Fruit fly (Drosophila melanogaster): ENCODE results near the gene yata.

DNA sequence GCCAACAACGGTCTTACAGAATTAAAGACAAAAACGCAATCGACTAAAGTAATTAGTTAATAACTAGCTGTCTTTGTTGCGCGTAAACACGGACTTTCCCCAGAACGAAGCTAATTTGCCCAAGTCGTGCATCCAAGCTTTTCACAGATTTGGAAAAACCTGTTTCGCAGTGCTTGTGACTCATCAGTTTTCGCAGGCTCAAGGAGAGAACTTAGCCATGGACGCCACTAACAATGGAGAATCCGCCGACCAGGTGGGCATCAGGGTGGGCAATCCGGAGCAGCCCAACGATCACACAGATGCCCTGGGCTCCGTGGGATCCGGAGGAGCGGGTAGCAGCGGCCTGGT lies 50.6 kb downstream of the yata start:
- TF ChIP-seq foxo (GFP tag; optimal IDR thresholded peaks at IDR 0.05), result no peak
- TF ChIP-seq OdsH (GFP tag; optimal IDR thresholded peaks at IDR 0.05), result no peak
- no peak for TF ChIP-seq lola (GFP tag; optimal IDR thresholded peaks at IDR 0.05)
- TF ChIP-seq usp (GFP tag; optimal IDR thresholded peaks at IDR 0.05), result no peak
- TF ChIP-seq Abd-B (GFP tag; optimal IDR thresholded peaks at IDR 0.05), result no peak
- TF ChIP-seq Hr78 (GFP tag; optimal IDR thresholded peaks at IDR 0.05), result no peak
- TF ChIP-seq dl (GFP tag; optimal IDR thresholded peaks at IDR 0.05; ENCODE audit: insufficient read depth in 1 of 2, partially characterized antibody in 2 of 2), result no peak
- TF ChIP-seq CG32264 (GFP tag; optimal IDR thresholded peaks at IDR 0.05), result no peak
- TF ChIP-seq br (GFP tag; optimal IDR thresholded peaks at IDR 0.05), result no peak
- TF ChIP-seq CrebA (GFP tag; optimal IDR thresholded peaks at IDR 0.05; ENCODE audit: borderline replicate concordance), result no peak

Measured in whole organism, wandering third instar larva.